Fruit fly (Drosophila melanogaster): Measurements from ENCODE around the gene CG2924.

DNA sequence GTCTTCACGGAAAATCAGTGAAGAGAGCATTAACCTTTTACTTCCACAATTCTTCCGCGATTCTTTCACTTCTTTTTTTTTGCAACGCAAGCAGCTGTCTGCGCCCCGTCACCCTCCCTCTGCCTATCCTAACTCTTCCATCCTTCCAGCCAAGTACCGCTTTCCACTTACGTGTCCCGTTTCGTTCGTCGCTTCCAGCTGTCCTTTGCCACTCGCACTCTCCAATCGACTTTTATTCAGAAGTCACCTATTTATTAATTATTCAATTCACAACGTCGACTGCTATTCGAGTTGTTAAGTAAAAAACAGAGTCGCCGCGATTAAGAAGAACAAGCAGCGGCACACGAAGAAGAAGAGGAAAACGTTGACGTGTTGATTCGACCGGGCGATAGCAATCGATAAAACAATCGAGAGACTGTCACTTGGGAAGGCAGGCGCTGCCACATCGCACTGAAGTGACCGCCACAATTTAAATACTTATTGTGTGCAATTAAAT, 4.2 kb upstream of the CG2924 start, which contains the start of gene Grp170:
- TF ChIP-seq gl (tag; optimal IDR thresholded peaks at IDR 0.05), result no peak
- no peak for TF ChIP-seq CG4496 (GFP tag; IDR thresholded peaks at IDR 0.05)
